Worm (Caenorhabditis elegans) whole organism, L3 larva: ENCODE measurements around the gene nhr-167.
A peak's percentile ranks its signal among the peaks of the same experiment; 100 is the strongest.
"Not testable (repeated sequence)": the region's sequence is repeated elsewhere in the genome, so short reads cannot be mapped to it uniquely, and the experiment has no call there.

Source experiments
- R02D3.7 ChIP-seq: fragments of 150-350 bp; optimal IDR thresholded peaks from 2 replicates; lab custom pipeline; 2014; ENCODE audit warnings: missing biosample characterization, missing genetic modification characterization
- ama-1 ChIP-seq: fragments of 150-350 bp; optimal IDR thresholded peaks from 2 replicates; lab custom pipeline; 2018
- ceh-16 ChIP-seq: sonication (generic microtip); optimal IDR thresholded peaks from 2 replicates; lab custom pipeline; 2017; ENCODE audit warnings: missing biosample characterization, missing genetic modification characterization
- ceh-82 ChIP-seq: fragments of 150-350 bp; optimal IDR thresholded peaks from 2 replicates; lab custom pipeline; 2014; ENCODE audit warnings: missing biosample characterization, missing genetic modification characterization
- ceh-9 ChIP-seq: sonication (generic microtip); optimal IDR thresholded peaks from 2 replicates; lab custom pipeline; 2018; ENCODE audit warnings: missing biosample characterization, missing genetic modification characterization
- egl-27 ChIP-seq: sonication (generic microtip); optimal IDR thresholded peaks from 4 replicates; lab custom pipeline; 2017; ENCODE audit warnings: missing biosample characterization, missing genetic modification reagents, missing genetic modification characterization
- egl-5 ChIP-seq: fragments of 150-350 bp; optimal IDR thresholded peaks from 2 replicates; lab custom pipeline; 2017; ENCODE audit warnings: missing biosample characterization, missing genetic modification reagents, missing genetic modification characterization, inconsistent platforms
- elt-1 ChIP-seq: fragments of 150-350 bp; optimal IDR thresholded peaks from 2 replicates; lab custom pipeline; 2014; ENCODE audit warnings: missing biosample characterization, missing genetic modification characterization
- elt-2 ChIP-seq: sonication (generic microtip); optimal IDR thresholded peaks from 2 replicates; lab custom pipeline; 2016; ENCODE audit warnings: missing genetic modification reagents, mild to moderate bottlenecking, missing genetic modification characterization, missing compliant biosample characterization
- elt-3 ChIP-seq, 3 experiments: fragments of 150-350 bp in 1 of 3; sonication (generic microtip) in 2 of 3; optimal IDR thresholded peaks; 2 replicates in 2 of 3; 4 replicates in 1 of 3; lab custom pipeline; 2014 to 2017; ENCODE audit warnings: missing biosample characterization in 3 of 3, missing genetic modification characterization in 3 of 3
- eor-1 ChIP-seq, 2 experiments: fragments of 150-350 bp; optimal IDR thresholded peaks; 2 replicates each; lab custom pipeline; 2014 to 2018; ENCODE audit warnings: missing biosample characterization in 2 of 2, missing genetic modification characterization in 2 of 2
- fkh-10 ChIP-seq: sonication (generic microtip); optimal IDR thresholded peaks from 2 replicates; lab custom pipeline; 2017; ENCODE audit warnings: missing biosample characterization, missing genetic modification reagents, missing genetic modification characterization
- fkh-2 ChIP-seq: fragments of 150-350 bp; optimal IDR thresholded peaks from 2 replicates; lab custom pipeline; 2014; ENCODE audit warnings: missing biosample characterization, missing genetic modification reagents, missing genetic modification characterization
- fos-1 ChIP-seq: fragments of 150-350 bp; optimal IDR thresholded peaks from 2 replicates; lab custom pipeline; 2014; ENCODE audit warnings: missing biosample characterization, missing genetic modification characterization
- hmg-11 ChIP-seq: sonication (generic microtip); optimal IDR thresholded peaks from 2 replicates; lab custom pipeline; 2016; ENCODE audit warnings: missing genetic modification characterization, missing compliant biosample characterization
- lin-15B ChIP-seq: fragments of 150-350 bp; optimal IDR thresholded peaks from 2 replicates; lab custom pipeline; 2014; ENCODE audit warnings: missing biosample characterization, missing genetic modification characterization
- lin-39 ChIP-seq: fragments of 150-350 bp; optimal IDR thresholded peaks from 2 replicates; lab custom pipeline; 2018; ENCODE audit warnings: missing biosample characterization, missing genetic modification reagents, missing genetic modification characterization
- lsy-12 ChIP-seq: sonication (generic microtip); optimal IDR thresholded peaks from 2 replicates; lab custom pipeline; 2016; ENCODE audit warnings: mild to moderate bottlenecking, missing genetic modification characterization, missing compliant biosample characterization
- mdl-1 ChIP-seq: fragments of 150-350 bp; optimal IDR thresholded peaks from 2 replicates; lab custom pipeline; 2014; ENCODE audit warnings: missing biosample characterization, missing genetic modification characterization
- mml-1 ChIP-seq: fragments of 150-350 bp; sonication (generic microtip); optimal IDR thresholded peaks from 3 replicates; lab custom pipeline; 2014; ENCODE audit warnings: missing biosample characterization, missing genetic modification characterization
- nhr-11 ChIP-seq: fragments of 150-350 bp; optimal IDR thresholded peaks from 2 replicates; lab custom pipeline; 2014; ENCODE audit warnings: missing biosample characterization, missing genetic modification characterization
- nhr-12 ChIP-seq: fragments of 150-350 bp; optimal IDR thresholded peaks from 2 replicates; lab custom pipeline; 2014; ENCODE audit warnings: missing biosample characterization, missing genetic modification characterization
- nhr-23 ChIP-seq: fragments of 150-350 bp; optimal IDR thresholded peaks from 2 replicates; lab custom pipeline; 2014; ENCODE audit warnings: missing biosample characterization, missing genetic modification reagents, missing genetic modification characterization
- nhr-237 ChIP-seq: fragments of 150-350 bp; optimal IDR thresholded peaks from 2 replicates; lab custom pipeline; 2014; ENCODE audit warnings: missing biosample characterization, missing genetic modification characterization
- nhr-43 ChIP-seq: sonication (generic microtip); optimal IDR thresholded peaks from 2 replicates; lab custom pipeline; 2016; ENCODE audit warnings: mild to moderate bottlenecking, missing genetic modification characterization, missing compliant biosample characterization; ENCODE audit not compliant: poor library complexity, severe bottlenecking
- nhr-67 ChIP-seq: fragments of 150-350 bp; optimal IDR thresholded peaks from 2 replicates; lab custom pipeline; 2014; ENCODE audit warnings: missing biosample characterization, missing genetic modification characterization
- nhr-77 ChIP-seq: fragments of 150-350 bp; optimal IDR thresholded peaks from 2 replicates; lab custom pipeline; 2014; ENCODE audit warnings: missing biosample characterization, missing genetic modification characterization
- pha-4 ChIP-seq: fragments of 150-350 bp; optimal IDR thresholded peaks from 2 replicates; lab custom pipeline; 2014; ENCODE audit warnings: missing biosample characterization, missing genetic modification reagents, missing genetic modification characterization
- sea-2 ChIP-seq: fragments of 150-350 bp; sonication (generic microtip); optimal IDR thresholded peaks from 4 replicates; lab custom pipeline; 2014; ENCODE audit warnings: missing biosample characterization, missing genetic modification reagents, missing genetic modification characterization
- skn-1 ChIP-seq: fragments of 150-350 bp; optimal IDR thresholded peaks from 2 replicates; lab custom pipeline; 2014; ENCODE audit warnings: missing biosample characterization, missing genetic modification characterization
- unc-39 ChIP-seq: sonication (generic microtip); optimal IDR thresholded peaks from 4 replicates; lab custom pipeline; 2017; ENCODE audit warnings: missing biosample characterization, missing genetic modification characterization
- unc-62 ChIP-seq: fragments of 150-350 bp; sonication (generic microtip); optimal IDR thresholded peaks from 4 replicates; lab custom pipeline; 2014; ENCODE audit warnings: missing biosample characterization, missing genetic modification reagents, missing genetic modification characterization
- zag-1 ChIP-seq: fragments of 150-350 bp; optimal IDR thresholded peaks from 2 replicates; lab custom pipeline; 2014; ENCODE audit warnings: missing biosample characterization, missing genetic modification characterization
- ztf-11 ChIP-seq: fragments of 150-350 bp; optimal IDR thresholded peaks from 2 replicates; lab custom pipeline; 2014; ENCODE audit warnings: missing biosample characterization, missing genetic modification characterization

Gene nhr-167

DNA sequence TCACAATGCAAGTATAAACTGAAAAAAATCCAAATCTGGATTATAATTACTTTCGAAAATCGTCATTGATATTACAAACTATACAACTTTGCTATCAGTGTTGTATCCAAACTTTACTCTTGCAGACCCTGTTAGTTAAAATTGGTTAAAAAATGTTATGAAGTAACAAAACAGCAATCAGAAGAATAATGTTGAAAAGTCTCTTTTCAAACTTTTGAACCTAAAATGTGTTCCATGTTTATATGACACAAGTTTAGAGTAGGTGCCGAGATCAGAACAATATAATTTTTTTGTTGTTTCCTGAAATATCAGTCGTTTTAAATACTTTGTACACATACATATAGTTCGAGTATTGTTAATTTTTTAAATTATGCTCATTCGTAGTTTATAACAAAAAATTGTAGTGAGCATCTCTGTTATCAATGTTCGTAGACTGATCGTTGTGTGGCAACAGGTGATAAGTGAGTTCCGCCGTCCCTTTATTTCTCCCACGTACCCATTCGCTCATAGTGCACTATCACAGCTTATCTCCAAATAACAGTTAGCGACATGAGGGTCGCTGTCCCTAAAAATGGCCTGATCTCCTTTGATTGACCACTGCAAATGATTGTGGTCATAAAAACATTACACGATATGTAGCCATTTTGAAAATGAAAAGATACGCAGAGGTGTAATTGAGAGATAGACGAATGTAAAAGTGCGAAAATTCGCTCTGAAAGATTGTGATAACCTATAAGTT lies 19.7 kb downstream of the nhr-167 start (continued):
- no peak for TF ChIP-seq mdl-1 (tag; lab: Kevin White, UChicago)
- no peak for TF ChIP-seq lin-39 (tag; lab: Kevin White, UChicago)
- no peak for TF ChIP-seq hmg-11 (tag; lab: Kevin White, UChicago)
- TF ChIP-seq ceh-82 (tag; lab: Kevin White, UChicago), result no peak
- TF ChIP-seq eor-1 (tag; optimal IDR thresholded peaks at IDR 0.05; lab: Kevin White, UChicago), result no peak
- TF ChIP-seq egl-5 (tag; lab: Kevin White, UChicago), result no peak
- no peak for TF ChIP-seq lin-15B (tag; lab: Kevin White, UChicago)
- no peak for TF ChIP-seq ama-1
- TF ChIP-seq elt-2 (tag; lab: Kevin White, UChicago), result peak; percentile 94
- no peak for TF ChIP-seq fkh-10 (GFP tag; lab: Kevin White, UChicago)

DNA sequence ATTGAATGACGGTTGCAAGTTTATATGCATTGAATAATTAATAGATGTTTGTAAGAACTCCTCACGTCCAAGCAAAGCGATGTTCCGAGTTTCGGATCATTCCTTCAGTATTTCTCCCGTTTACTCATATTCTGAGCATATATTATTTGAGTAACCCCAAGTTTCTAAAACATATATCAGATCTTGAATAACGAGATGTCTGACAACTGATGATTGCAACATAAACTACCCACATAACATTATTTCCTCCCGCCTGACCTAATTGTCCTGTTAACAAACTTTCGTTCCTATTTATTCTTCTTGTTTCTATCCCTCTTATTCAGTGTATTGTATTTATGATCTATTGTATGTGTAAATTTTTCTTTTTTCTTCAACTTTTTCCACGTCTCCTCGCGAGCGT lies 20.8 kb downstream of the nhr-167 start, which contains the start of gene C49F5.13:
TSS of gene C49F5.13 (plus strand) at position 301 of the 400 bp plus-strand sequence.
- TF ChIP-seq mdl-1 (tag; lab: Kevin White, UChicago); fos-1 (tag; lab: Kevin White, UChicago); nhr-11: not testable (repeated sequence)

DNA sequence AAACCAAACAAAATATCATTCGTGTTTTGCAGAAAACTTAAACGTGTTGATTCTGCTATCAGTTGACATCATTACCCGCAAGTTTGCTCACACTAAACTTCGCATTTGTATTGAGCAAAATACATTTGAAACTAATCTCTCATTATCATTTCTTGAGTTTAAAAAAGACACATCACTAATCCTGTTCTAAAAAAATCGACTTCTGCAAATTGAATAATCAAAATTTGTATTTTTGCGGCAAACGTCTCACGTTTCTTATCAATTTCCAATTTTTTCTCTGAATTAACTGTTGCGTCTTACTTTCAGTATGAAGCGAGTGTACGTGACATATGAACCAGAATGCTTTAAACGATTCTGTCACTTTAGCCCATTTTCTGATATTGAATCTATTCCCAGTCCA lies 22.0 kb downstream of the nhr-167 start, which contains the start of gene C49F5.8:
TSS of gene C49F5.8 (plus strand) at position 301 of the 400 bp plus-strand sequence.
- TF ChIP-seq ceh-82 (tag; lab: Kevin White, UChicago) (no peak), egl-5 (tag; lab: Kevin White, UChicago) (no peak), nhr-12 (tag; lab: Kevin White, UChicago) (no peak), fkh-2 (tag; lab: Kevin White, UChicago) (no peak), pha-4 (tag; lab: Kevin White, UChicago) (no peak), elt-1 (tag; lab: Kevin White, UChicago) (no peak), lsy-12 (tag; lab: Kevin White, UChicago) (no peak), nhr-67 (no peak), ceh-16 (no peak), eor-1 (tag; optimal IDR thresholded peaks at IDR 0.05; lab: Kevin White, UChicago) (no peak), elt-2 (tag; lab: Kevin White, UChicago) (no peak), hmg-11 (tag; lab: Kevin White, UChicago) (no peak), ama-1 (no peak), sea-2 (GFP tag; lab: Kevin White, UChicago) (no peak), egl-27 (no peak), zag-1 (tag; lab: Kevin White, UChicago) (no peak), nhr-11 (no peak), nhr-77 (tag; lab: Kevin White, UChicago) (no peak)

DNA sequence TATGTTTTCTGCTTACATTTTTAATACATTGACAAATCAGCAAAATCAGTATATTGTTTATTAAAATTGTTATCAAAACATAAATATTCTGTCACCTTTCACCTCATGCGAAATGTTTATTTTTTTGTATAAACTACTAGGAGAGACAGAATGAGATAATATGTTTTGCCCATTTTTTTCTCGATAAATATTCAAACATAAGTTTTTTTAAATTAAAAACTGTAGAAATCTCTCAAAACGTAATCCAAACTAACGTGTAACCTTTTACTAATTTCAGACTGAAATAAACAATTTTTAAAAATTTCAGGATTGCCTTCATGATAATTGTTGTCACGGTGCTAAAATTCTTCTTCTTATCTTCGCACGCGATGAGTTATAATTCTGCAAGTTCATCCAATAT lies 24.6 kb downstream of the nhr-167 start, which contains the start of gene T08D10.5:
TSS of gene T08D10.5 (plus strand) at position 301 of the 400 bp plus-strand sequence.
- TF ChIP-seq ztf-11 (tag; lab: Kevin White, UChicago) (no peak), zag-1 (tag; lab: Kevin White, UChicago) (no peak), skn-1 (no peak), nhr-43 (tag; lab: Kevin White, UChicago) (no peak), elt-1 (tag; lab: Kevin White, UChicago) (no peak), mml-1 (tag; lab: Kevin White, UChicago) (no peak), ceh-9 (no peak), ama-1 (no peak), unc-39 (no peak), ceh-16 (no peak), lsy-12 (tag; lab: Kevin White, UChicago) (no peak), nhr-77 (tag; lab: Kevin White, UChicago) (no peak), fos-1 (tag; lab: Kevin White, UChicago) (no peak), pha-4 (tag; lab: Kevin White, UChicago) (no peak), unc-62 (GFP tag; lab: Kevin White, UChicago) (no peak), nhr-237 (tag; lab: Kevin White, UChicago) (no peak), eor-1 (tag; optimal IDR thresholded peaks at IDR 0.05; lab: Kevin White, UChicago) (no peak), elt-2 (tag; lab: Kevin White, UChicago) (no peak), sea-2 (GFP tag; lab: Kevin White, UChicago) (no peak)

DNA sequence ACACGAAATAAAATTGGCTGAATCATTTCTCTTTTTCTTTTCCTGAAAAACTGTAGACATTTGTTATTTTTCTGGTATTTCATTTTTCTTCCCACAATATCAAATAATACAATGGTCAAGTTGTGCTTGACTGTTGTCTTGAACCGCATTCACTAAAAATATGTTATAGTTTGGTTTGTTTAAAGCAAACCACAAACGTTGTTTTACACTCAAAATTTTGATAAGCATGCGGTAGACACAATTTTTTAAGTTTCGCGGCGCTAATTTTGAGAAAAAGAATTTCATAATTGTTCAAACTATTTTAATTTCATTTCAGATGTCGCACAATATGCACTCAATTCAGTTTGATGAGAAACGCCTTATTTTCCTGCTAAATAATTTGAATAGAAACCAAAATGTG lies 26.8 kb downstream of the nhr-167 start, which contains the start of gene T08D10.3:
TSS of gene T08D10.3 (plus strand) at position 301 of the 400 bp plus-strand sequence.
- TF ChIP-seq fos-1 (tag; lab: Kevin White, UChicago) (no peak), ceh-9 (no peak), nhr-23 (tag; lab: Kevin White, UChicago) (no peak), nhr-43 (tag; lab: Kevin White, UChicago) (no peak), hmg-11 (tag; lab: Kevin White, UChicago) (no peak), elt-3 (tag; optimal IDR thresholded peaks at IDR 0.05; lab: Kevin White, UChicago) (no peak), unc-39 (no peak), R02D3.7 (tag; lab: Kevin White, UChicago) (no peak)
